Worm (Caenorhabditis elegans) whole organism, L4/young adult: ENCODE measurements around the gene teg-1.

Experiments used
- dao-5 ChIP-seq: sonication (generic microtip); optimal IDR thresholded peaks from 2 replicates; lab custom pipeline; 2016; ENCODE audit warnings: missing genotype, missing genetic modification characterization, moderate library complexity, missing compliant biosample characterization
- him-1 ChIP-seq: sonication (generic microtip); optimal IDR thresholded peaks from 2 replicates; lab custom pipeline; 2016; ENCODE audit warnings: missing genotype, missing genetic modification reagents, missing genetic modification characterization, missing compliant biosample characterization

ce11 chrIII:11283648-11284047, 34.4 kb downstream of the teg-1 start:
- TF ChIP-seq him-1 (tag; lab: Kevin White, UChicago) (no peak), dao-5 (no peak)
